Fruit fly (Drosophila melanogaster): ENCODE measurements around the gene CG34164.

Gene CG34164

dm6 chr2L:12007331-12007791 is 48.8 kb upstream of the CG34164 start (continued):
- TF ChIP-seq Sox102F (GFP tag; optimal IDR thresholded peaks at IDR 0.05) (peak; percentile 68), CG16779 (tag; optimal IDR thresholded peaks at IDR 0.05) (peak; percentile 54), CG9139 (GFP tag; optimal IDR thresholded peaks at IDR 0.05) (peak; percentile 70), CG6808 (GFP tag; optimal IDR thresholded peaks at IDR 0.05) (peak; percentile 82), lz (GFP tag; optimal IDR thresholded peaks at IDR 0.05) (peak; percentile 49), CG8632 (GFP tag; optimal IDR thresholded peaks at IDR 0.05) (peak; percentile 7), cyc (GFP tag; optimal IDR thresholded peaks at IDR 0.05) (peak; percentile 35), fd59A (GFP tag; optimal IDR thresholded peaks at IDR 0.05) (peak; percentile 27), CG10631 (GFP tag; optimal IDR thresholded peaks at IDR 0.05) (no peak), CG3032 (tag; optimal IDR thresholded peaks at IDR 0.05) (peak; percentile 66), Sox14 (GFP tag; optimal IDR thresholded peaks at IDR 0.05) (peak; percentile 80), Ets21C (GFP tag; optimal IDR thresholded peaks at IDR 0.05) (peak; percentile 18), CG6276 (GFP tag; optimal IDR thresholded peaks at IDR 0.05) (peak; percentile 78), net (GFP tag; optimal IDR thresholded peaks at IDR 0.05) (peak; percentile 75), dsx (GFP tag; optimal IDR thresholded peaks at IDR 0.05; ENCODE audit: poor library complexity, severe bottlenecking) (peak; percentile 100), ss (GFP tag; optimal IDR thresholded peaks at IDR 0.05) (peak; percentile 86), CG10669 (GFP tag; optimal IDR thresholded peaks at IDR 0.05) (peak; percentile 66), Sox15 (GFP tag; optimal IDR thresholded peaks at IDR 0.05) (no peak)

- no peak for TF ChIP-seq CG1621 (tag; optimal IDR thresholded peaks at IDR 0.05)
- TF ChIP-seq topi (GFP tag; optimal IDR thresholded peaks at IDR 0.05), result no peak
- no peak for TF ChIP-seq pdm3 (GFP tag; optimal IDR thresholded peaks at IDR 0.05)
- TF ChIP-seq vri (GFP tag; optimal IDR thresholded peaks at IDR 0.05), result no peak
- TF ChIP-seq CG34406 (GFP tag; optimal IDR thresholded peaks at IDR 0.05), result no peak
- TF ChIP-seq CG3032 (tag; optimal IDR thresholded peaks at IDR 0.05), result no peak
- TF ChIP-seq CG16779 (tag; optimal IDR thresholded peaks at IDR 0.05), result no peak
- no peak for TF ChIP-seq eg (GFP tag; IDR thresholded peaks at IDR 0.05)
- TF ChIP-seq CG8319 (GFP tag; optimal IDR thresholded peaks at IDR 0.05), result no peak
These were observed 48.3 kb upstream of the CG34164 start, which contains the start of gene Rh5 for dm6 chr2L:12007853-12008252. Rh5 (plus strand) TSS chr2L:12008153.

- no peak for TF ChIP-seq Hr39 (GFP tag; optimal IDR thresholded peaks at IDR 0.05)
- peak; percentile 33 for TF ChIP-seq CG3919 (GFP tag; optimal IDR thresholded peaks at IDR 0.05)
- TF ChIP-seq Smox (GFP tag; optimal IDR thresholded peaks at IDR 0.05), result no peak
- peak; percentile 56 for TF ChIP-seq Sox14 (GFP tag; optimal IDR thresholded peaks at IDR 0.05)
- TF ChIP-seq topi (GFP tag; optimal IDR thresholded peaks at IDR 0.05), result no peak
- peak; percentile 16 for TF ChIP-seq CG16779 (tag; optimal IDR thresholded peaks at IDR 0.05)
- TF ChIP-seq Eip78C (GFP tag), result peak; percentile 68
- TF ChIP-seq CG1621 (tag; optimal IDR thresholded peaks at IDR 0.05), result peak; percentile 88
- no peak for TF ChIP-seq CG11902 (GFP tag; optimal IDR thresholded peaks at IDR 0.05)
- no peak for TF ChIP-seq CG4318 (GFP tag; optimal IDR thresholded peaks at IDR 0.05)
- no peak for TF ChIP-seq CG6163 (GFP tag; IDR thresholded peaks at IDR 0.05)
- peak; percentile 9 for TF ChIP-seq Eip75B (GFP tag; optimal IDR thresholded peaks at IDR 0.05)
- TF ChIP-seq CG6854 (GFP tag; optimal IDR thresholded peaks at IDR 0.05), result peak; percentile 67
- no peak for TF ChIP-seq CG10669 (GFP tag; optimal IDR thresholded peaks at IDR 0.05)
- no peak for TF ChIP-seq lz (GFP tag; optimal IDR thresholded peaks at IDR 0.05)
- peak; percentile 58 for TF ChIP-seq fkh (GFP tag; optimal IDR thresholded peaks at IDR 0.05)
- no peak for TF ChIP-seq CG6808 (GFP tag; optimal IDR thresholded peaks at IDR 0.05)
- TF ChIP-seq dsx (GFP tag; optimal IDR thresholded peaks at IDR 0.05; ENCODE audit: poor library complexity, severe bottlenecking), result peak; percentile 100
- peak; percentile 21 to 56 for TF ChIP-seq ss (GFP tag; optimal IDR thresholded peaks at IDR 0.05)
- TF ChIP-seq CG9139 (GFP tag; optimal IDR thresholded peaks at IDR 0.05), result peak; percentile 31
- peak; percentile 91 for TF ChIP-seq svp (GFP tag)
- TF ChIP-seq spab (GFP tag; optimal IDR thresholded peaks at IDR 0.05), result no peak
- peak; percentile 69 for TF ChIP-seq Lpt (GFP tag; optimal IDR thresholded peaks at IDR 0.05)
- TF ChIP-seq Sox102F (GFP tag; optimal IDR thresholded peaks at IDR 0.05), result no peak
- TF ChIP-seq CG6276 (GFP tag; optimal IDR thresholded peaks at IDR 0.05), result peak; percentile 17
These were observed 45.9 kb upstream of the CG34164 start for dm6 chr2L:12010100-12010876.

All from whole organism, prepupa.